Worm (Caenorhabditis elegans) whole organism, young adult: ENCODE data around the gene bgnt-1.5.
A peak's percentile ranks its signal among the peaks of the same experiment; 100 is the strongest.

ENCODE experiments used
- B0336.3 ChIP-seq: fragments of 200-800 bp; sonication (Bioruptor generic); IDR thresholded peaks from 2 replicates; pipeline ENCODE4 v1.3.6; 2022; ENCODE audit warnings: missing genetic modification characterization, missing compliant biosample characterization
- D2030.7 ChIP-seq: fragments of 200-800 bp; sonication (Bioruptor generic); IDR thresholded peaks from 2 replicates; pipeline ENCODE4 v1.3.6; 2022; ENCODE audit warnings: missing genetic modification reagents, missing genetic modification characterization, missing compliant biosample characterization
- F23B12.7 ChIP-seq: sonication (generic microtip); optimal IDR thresholded peaks from 2 replicates; lab custom pipeline; 2017; ENCODE audit warnings: missing genetic modification characterization, mild to moderate bottlenecking, missing compliant biosample characterization, antibody characterized with exemption, moderate library complexity; ENCODE audit not compliant: insufficient read depth
- F33H1.4 ChIP-seq: fragments of 200-800 bp; sonication (Bioruptor generic); IDR thresholded peaks from 2 replicates; pipeline ENCODE4 v1.3.6; 2022; ENCODE audit warnings: missing genetic modification reagents, missing genetic modification characterization, missing compliant biosample characterization
- F39B2.1 ChIP-seq: fragments of 200-800 bp; sonication (Bioruptor generic); IDR thresholded peaks from 2 replicates; pipeline ENCODE4 v1.3.6; 2022; ENCODE audit warnings: missing genetic modification reagents, missing genetic modification characterization, missing compliant biosample characterization
- K12H6.12 ChIP-seq: fragments of 200-800 bp; sonication (Bioruptor generic); optimal IDR thresholded peaks from 2 replicates; lab custom pipeline; 2018; ENCODE audit warnings: mild to moderate bottlenecking, missing genetic modification characterization, missing compliant biosample characterization
- ZK185.1 ChIP-seq: sonication (generic microtip); optimal IDR thresholded peaks from 2 replicates; lab custom pipeline; 2016; ENCODE audit warnings: mild to moderate bottlenecking, missing genetic modification characterization, missing compliant biosample characterization; ENCODE audit not compliant: poor library complexity, severe bottlenecking
- akir-1 ChIP-seq: fragments of 200-800 bp; sonication (Bioruptor generic); optimal IDR thresholded peaks from 2 replicates; lab custom pipeline; 2018; ENCODE audit warnings: mild to moderate bottlenecking, missing genetic modification characterization, moderate library complexity, missing compliant biosample characterization
- atf-7 ChIP-seq: sonication (generic microtip); optimal IDR thresholded peaks from 2 replicates; lab custom pipeline; 2017; ENCODE audit warnings: mild to moderate bottlenecking, missing genetic modification characterization, missing compliant biosample characterization
- cebp-1 ChIP-seq, 2 experiments: fragments of 200-800 bp in 1 of 2; sonication (Bioruptor generic) in 1 of 2; sonication (generic microtip) in 1 of 2; IDR thresholded peaks in 1 of 2; optimal IDR thresholded peaks in 1 of 2; 2 replicates each; pipeline versions ENCODE4 v1.3.6 to Lab custom; 2017 to 2022; ENCODE audit warnings: missing compliant biosample characterization in 2 of 2, missing genetic modification characterization in 2 of 2, mild to moderate bottlenecking in 1 of 2, missing genetic modification reagents in 1 of 2, moderate library complexity in 1 of 2
- ceh-100 ChIP-seq: fragments of 200-800 bp; sonication (Bioruptor generic); IDR thresholded peaks from 2 replicates; pipeline ENCODE4 v1.3.6; 2022; ENCODE audit warnings: missing genetic modification reagents, missing genetic modification characterization, missing compliant biosample characterization
- ceh-27 ChIP-seq: fragments of 200-800 bp; sonication (Bioruptor generic); optimal IDR thresholded peaks from 2 replicates; lab custom pipeline; 2018; ENCODE audit warnings: mild to moderate bottlenecking, missing genetic modification characterization, moderate library complexity, missing compliant biosample characterization
- ceh-79 ChIP-seq: sonication (generic microtip); optimal IDR thresholded peaks from 2 replicates; lab custom pipeline; 2017; ENCODE audit warnings: mild to moderate bottlenecking, missing genetic modification characterization, missing compliant biosample characterization
- chd-7 ChIP-seq: sonication (generic microtip); optimal IDR thresholded peaks from 2 replicates; lab custom pipeline; 2016; ENCODE audit warnings: mild to moderate bottlenecking, missing genetic modification characterization, moderate library complexity, missing compliant biosample characterization
- dox-1 ChIP-seq: fragments of 200-800 bp; sonication (Bioruptor generic); IDR thresholded peaks from 2 replicates; pipeline ENCODE4 v1.3.6; 2022; ENCODE audit warnings: missing genetic modification reagents, missing genetic modification characterization, missing compliant biosample characterization
- egl-44 ChIP-seq: fragments of 200-800 bp; sonication (Bioruptor generic); IDR thresholded peaks from 2 replicates; pipeline ENCODE4 v1.3.6; 2022; ENCODE audit warnings: missing genetic modification reagents, missing genetic modification characterization, missing compliant biosample characterization
- egrh-3 ChIP-seq: fragments of 200-800 bp; sonication (Bioruptor generic); IDR thresholded peaks from 2 replicates; pipeline ENCODE4 v1.3.6; 2022; ENCODE audit warnings: missing genetic modification reagents, missing genetic modification characterization, missing compliant biosample characterization
- hlh-26 ChIP-seq: fragments of 200-800 bp; sonication (Bioruptor generic); conservative IDR thresholded peaks from 2 replicates; pipeline ENCODE4 v1.3.6; 2022; ENCODE audit warnings: missing genetic modification reagents, missing genetic modification characterization, missing compliant biosample characterization
- hmg-1.2 ChIP-seq: fragments of 200-800 bp; sonication (Bioruptor generic); IDR thresholded peaks from 2 replicates; pipeline ENCODE4 v1.3.6; 2022; ENCODE audit warnings: missing genetic modification reagents, missing genetic modification characterization, missing compliant biosample characterization
- hrde-1 ChIP-seq: sonication (generic microtip); optimal IDR thresholded peaks from 2 replicates; lab custom pipeline; 2016; ENCODE audit warnings: missing genetic modification characterization, mild to moderate bottlenecking, missing compliant biosample characterization, moderate library complexity, missing genotype, missing genetic modification reagents, borderline replicate concordance
- let-526 ChIP-seq: fragments of 200-800 bp; sonication (Bioruptor generic); IDR thresholded peaks from 2 replicates; pipeline ENCODE4 v1.3.6; 2022; ENCODE audit warnings: missing genetic modification reagents, missing genetic modification characterization, missing compliant biosample characterization
- lin-26 ChIP-seq: fragments of 200-800 bp; sonication (Bioruptor generic); IDR thresholded peaks from 2 replicates; pipeline ENCODE4 v1.3.6; 2022; ENCODE audit warnings: missing genetic modification reagents, missing genetic modification characterization, missing compliant biosample characterization
- lin-40 ChIP-seq: sonication (generic microtip); optimal IDR thresholded peaks from 2 replicates; lab custom pipeline; 2016; ENCODE audit warnings: missing genetic modification characterization, mild to moderate bottlenecking, missing compliant biosample characterization, missing genotype, missing genetic modification reagents
- lsy-27 ChIP-seq: sonication (generic microtip); optimal IDR thresholded peaks from 2 replicates; lab custom pipeline; 2017; ENCODE audit warnings: missing genetic modification characterization, mild to moderate bottlenecking, missing compliant biosample characterization, antibody characterized with exemption, missing genotype, borderline replicate concordance; ENCODE audit not compliant: insufficient read depth
- madf-8 ChIP-seq: fragments of 200-800 bp; sonication (Bioruptor generic); conservative IDR thresholded peaks from 2 replicates; pipeline ENCODE4 v1.3.6; 2022; ENCODE audit warnings: missing genetic modification reagents, missing genetic modification characterization, missing compliant biosample characterization
- nfya-1 ChIP-seq: sonication (generic microtip); optimal IDR thresholded peaks from 2 replicates; lab custom pipeline; 2017; ENCODE audit warnings: antibody characterized with exemption, missing compliant biosample characterization, missing genetic modification characterization, borderline replicate concordance; ENCODE audit not compliant: insufficient read depth
- nhr-120 ChIP-seq: fragments of 200-800 bp; sonication (Bioruptor generic); IDR thresholded peaks from 2 replicates; pipeline ENCODE4 v1.3.6; 2022; ENCODE audit warnings: missing genetic modification characterization, missing compliant biosample characterization
- nhr-27 ChIP-seq: fragments of 200-800 bp; sonication (Bioruptor generic); optimal IDR thresholded peaks from 2 replicates; lab custom pipeline; 2018; ENCODE audit warnings: mild to moderate bottlenecking, missing genetic modification characterization, moderate library complexity, missing compliant biosample characterization
- nhr-80 ChIP-seq: sonication (generic microtip); optimal IDR thresholded peaks from 2 replicates; lab custom pipeline; 2016; ENCODE audit warnings: missing genetic modification characterization, missing compliant biosample characterization
- pha-4 ChIP-seq: fragments of 150-350 bp; sonication (generic microtip); optimal IDR thresholded peaks from 2 replicates; lab custom pipeline; 2014; ENCODE audit warnings: missing biosample characterization, missing genetic modification reagents, missing genetic modification characterization
- repo-1 ChIP-seq: sonication (generic microtip); optimal IDR thresholded peaks from 2 replicates; lab custom pipeline; 2017; ENCODE audit warnings: mild to moderate bottlenecking, missing genetic modification characterization, missing compliant biosample characterization
- rpc-1 ChIP-seq, 2 experiments: fragments of 150-350 bp in 1 of 2; sonication (generic microtip) in 1 of 2; optimal IDR thresholded peaks; 2 replicates each; lab custom pipeline; 2014 to 2018; ENCODE audit warnings: missing biosample characterization in 1 of 2, missing genetic modification characterization in 1 of 2, missing genetic modification reagents in 1 of 2, missing genotype in 1 of 2
- sdz-38 ChIP-seq: sonication (generic microtip); optimal IDR thresholded peaks from 2 replicates; lab custom pipeline; 2016; ENCODE audit warnings: missing genotype, missing genetic modification characterization, missing compliant biosample characterization
- snpc-1.1 ChIP-seq: sonication (generic microtip); optimal IDR thresholded peaks from 2 replicates; lab custom pipeline; 2017; ENCODE audit warnings: missing genetic modification characterization, mild to moderate bottlenecking, missing compliant biosample characterization, antibody characterized with exemption, moderate library complexity, missing genotype, missing genetic modification reagents; ENCODE audit not compliant: insufficient read depth
- snpc-3.4 ChIP-seq: sonication (generic microtip); optimal IDR thresholded peaks from 2 replicates; lab custom pipeline; 2017; ENCODE audit warnings: missing genetic modification characterization, mild to moderate bottlenecking, missing compliant biosample characterization, antibody characterized with exemption, moderate library complexity, missing genotype, missing genetic modification reagents
- tbp1 ChIP-seq: fragments of 200-800 bp; sonication (Bioruptor generic); optimal IDR thresholded peaks from 2 replicates; lab custom pipeline; 2018; ENCODE audit warnings: mild to moderate bottlenecking, missing genetic modification characterization, missing compliant biosample characterization
- xnd-1 ChIP-seq: sonication (generic microtip); optimal IDR thresholded peaks from 2 replicates; lab custom pipeline; 2016; ENCODE audit warnings: missing genotype, missing genetic modification reagents, missing genetic modification characterization, missing compliant biosample characterization
- ztf-22 ChIP-seq: fragments of 200-800 bp; sonication (Bioruptor generic); optimal IDR thresholded peaks from 2 replicates; lab custom pipeline; 2018; ENCODE audit warnings: mild to moderate bottlenecking, missing genetic modification characterization, moderate library complexity, missing compliant biosample characterization
- ztf-25 ChIP-seq: fragments of 200-800 bp; sonication (Bioruptor generic); IDR thresholded peaks from 2 replicates; pipeline ENCODE4 v1.3.6; 2022; ENCODE audit warnings: missing genetic modification reagents, missing genetic modification characterization, missing compliant biosample characterization
- ztf-26 ChIP-seq: sonication (generic microtip); optimal IDR thresholded peaks from 2 replicates; lab custom pipeline; 2017; ENCODE audit warnings: missing genetic modification characterization, missing compliant biosample characterization

The bgnt-1.5 gene

ce11 chrX:13251354-13251843 is 19.2 kb upstream of the bgnt-1.5 start:
- TF ChIP-seq cebp-1 (GFP tag; IDR thresholded peaks at IDR 0.05; lab: Robert Waterston, UW) (no peak), cebp-1 (tag; optimal IDR thresholded peaks at IDR 0.05; lab: Kevin White, UChicago) (peak; percentile 60), B0336.3 (GFP tag; lab: Robert Waterston, UW) (0 out of 2 replicates have a peak, but pooled peaks have one; percentile 24), ceh-27 (GFP tag; lab: Kevin White, UChicago) (peak; percentile 74), nhr-27 (tag; lab: Kevin White, UChicago) (no peak), nhr-80 (tag; lab: Kevin White, UChicago) (peak; percentile 74), lin-40 (tag; lab: Kevin White, UChicago) (peak; percentile 48), lsy-27 (tag; lab: Kevin White, UChicago) (no peak), F39B2.1 (GFP tag; lab: Robert Waterston, UW) (no peak), F23B12.7 (tag; lab: Kevin White, UChicago) (no peak), hrde-1 (tag; lab: Kevin White, UChicago) (no peak), hmg-1.2 (GFP tag; lab: Robert Waterston, UW) (peak; percentile 71; the same call in 1 of the 2 replicates), hlh-26 (GFP tag; lab: Robert Waterston, UW) (no peak), K12H6.12 (tag; lab: Kevin White, UChicago) (peak; percentile 61), D2030.7 (GFP tag; lab: Robert Waterston, UW) (no peak), snpc-3.4 (no peak), nhr-120 (GFP tag; lab: Robert Waterston, UW) (no peak), tbp1 (GFP tag; lab: Kevin White, UChicago) (peak; percentile 25)

ce11 chrX:13250163-13250562 is 18.0 kb upstream of the bgnt-1.5 start:
- TF ChIP-seq cebp-1 (GFP tag; IDR thresholded peaks at IDR 0.05; lab: Robert Waterston, UW): 0 out of 2 replicates have a peak, but pooled peaks have one; percentile 21
- peak; percentile 45 for TF ChIP-seq cebp-1 (tag; optimal IDR thresholded peaks at IDR 0.05; lab: Kevin White, UChicago)
- peak; percentile 16 for TF ChIP-seq repo-1 (tag; lab: Kevin White, UChicago)
- peak; percentile 38 for TF ChIP-seq atf-7 (tag; lab: Kevin White, UChicago)
- peak; percentile 90 for TF ChIP-seq pha-4 (tag; lab: Kevin White, UChicago)
- peak; percentile 30 for TF ChIP-seq ZK185.1 (tag; lab: Kevin White, UChicago)
- peak; percentile 38; the same call in 1 of the 2 replicates for TF ChIP-seq dox-1 (GFP tag; lab: Robert Waterston, UW)
- peak; percentile 31 for TF ChIP-seq lin-40 (tag; lab: Kevin White, UChicago)
- TF ChIP-seq let-526 (GFP tag; lab: Robert Waterston, UW): 0 out of 2 replicates have a peak, but pooled peaks have one; percentile 18
- TF ChIP-seq B0336.3 (GFP tag; lab: Robert Waterston, UW): peak; percentile 60; the same call in 1 of the 2 replicates
- no peak for TF ChIP-seq F33H1.4 (GFP tag; lab: Robert Waterston, UW)
- TF ChIP-seq nhr-80 (tag; lab: Kevin White, UChicago): peak; percentile 89
- peak; percentile 12 for TF ChIP-seq tbp1 (GFP tag; lab: Kevin White, UChicago)
- TF ChIP-seq lin-26 (GFP tag; lab: Robert Waterston, UW): no peak
- TF ChIP-seq ztf-22: no peak
- TF ChIP-seq snpc-3.4: peak; percentile 12

DNA sequence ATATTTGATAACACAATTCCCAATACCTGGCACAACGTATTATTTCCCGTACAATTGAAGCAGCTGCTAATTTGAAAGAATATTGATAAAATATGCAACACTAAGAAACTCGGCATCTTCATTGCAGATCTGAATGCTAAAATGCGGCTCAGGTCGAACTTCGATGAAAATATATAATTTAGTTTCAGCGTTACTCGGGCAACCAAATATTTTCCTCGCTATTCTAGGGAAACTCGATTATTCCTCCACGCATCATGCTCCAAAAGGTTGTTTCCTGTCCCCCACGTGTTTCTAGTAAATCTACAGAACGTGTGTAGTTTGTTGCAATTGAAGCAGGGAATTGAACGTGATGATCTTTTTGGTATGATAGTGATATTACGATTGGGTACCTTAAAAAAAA is 16.9 kb upstream of the bgnt-1.5 start:
- TF ChIP-seq madf-8 (GFP tag; lab: Robert Waterston, UW): no peak

ce11 chrX:13248265-13248664 is 16.1 kb upstream of the bgnt-1.5 start, which contains the start of gene K08H2.7:
Gene K08H2.7 (minus strand): TSS chrX:13248437.
- no peak for TF ChIP-seq nfya-1 (tag; lab: Kevin White, UChicago)
- TF ChIP-seq ceh-79 (tag; lab: Kevin White, UChicago): no peak
- TF ChIP-seq egrh-3 (GFP tag; lab: Robert Waterston, UW): no peak
- no peak for TF ChIP-seq rpc-1 (optimal IDR thresholded peaks at IDR 0.05; lab: Kevin White, UChicago)
- TF ChIP-seq rpc-1 (tag; optimal IDR thresholded peaks at IDR 0.05; lab: Kevin White, UChicago): no peak
- no peak for TF ChIP-seq ztf-25 (GFP tag; lab: Robert Waterston, UW)
- no peak for TF ChIP-seq ceh-100 (GFP tag; lab: Robert Waterston, UW)
- TF ChIP-seq ztf-26: no peak
- no peak for TF ChIP-seq akir-1 (GFP tag; lab: Kevin White, UChicago)
- no peak for TF ChIP-seq sdz-38 (tag; lab: Kevin White, UChicago)
- no peak for TF ChIP-seq xnd-1 (tag; lab: Kevin White, UChicago)
- TF ChIP-seq chd-7 (tag; lab: Kevin White, UChicago): no peak
- TF ChIP-seq snpc-1.1: no peak
- TF ChIP-seq K12H6.12 (tag; lab: Kevin White, UChicago): no peak
- TF ChIP-seq egl-44 (GFP tag; lab: Robert Waterston, UW): no peak
- TF ChIP-seq hmg-1.2 (GFP tag; lab: Robert Waterston, UW): no peak
